Worm (Caenorhabditis elegans) whole organism, L4 larva: Measurements from ENCODE around the gene C02F12.8.

Experiments
- ctbp-1 ChIP-seq: fragments of 200-800 bp; sonication (Bioruptor generic); IDR thresholded peaks from 2 replicates; pipeline ENCODE4 v1.3.6; 2022; ENCODE audit warnings: missing genetic modification reagents, missing genetic modification characterization, missing compliant biosample characterization
- dpl-1 ChIP-seq: fragments of 150-350 bp; optimal IDR thresholded peaks from 2 replicates; lab custom pipeline; 2014; ENCODE audit warnings: missing biosample characterization, missing genetic modification reagents, missing genetic modification characterization
- egl-27 ChIP-seq: sonication (generic microtip); optimal IDR thresholded peaks from 3 replicates; lab custom pipeline; 2017; ENCODE audit warnings: missing biosample characterization, missing genetic modification reagents, missing genetic modification characterization
- fkh-10 ChIP-seq: fragments of 150-350 bp; optimal IDR thresholded peaks from 2 replicates; lab custom pipeline; 2014; ENCODE audit warnings: missing biosample characterization, missing genetic modification reagents, missing genetic modification characterization
- lin-13 ChIP-seq: fragments of 150-350 bp; optimal IDR thresholded peaks from 2 replicates; lab custom pipeline; 2014; ENCODE audit warnings: missing biosample characterization, missing genetic modification reagents, missing genetic modification characterization
- lin-15B ChIP-seq: fragments of 150-350 bp; sonication (generic microtip); optimal IDR thresholded peaks from 3 replicates; lab custom pipeline; 2014; ENCODE audit warnings: missing biosample characterization, missing genetic modification characterization
- nhr-10 ChIP-seq: fragments of 150-350 bp; optimal IDR thresholded peaks from 2 replicates; lab custom pipeline; 2014; ENCODE audit warnings: missing biosample characterization, missing genetic modification characterization
- nhr-25 ChIP-seq: sonication (generic microtip); optimal IDR thresholded peaks from 2 replicates; lab custom pipeline; 2017; ENCODE audit warnings: missing genetic modification characterization, mild to moderate bottlenecking, missing compliant biosample characterization, antibody characterized with exemption, moderate library complexity, borderline replicate concordance; ENCODE audit not compliant: insufficient read depth
- nhr-48 ChIP-seq: sonication (generic microtip); optimal IDR thresholded peaks from 2 replicates; lab custom pipeline; 2016; ENCODE audit warnings: mild to moderate bottlenecking, missing genetic modification characterization, missing compliant biosample characterization
- nhr-76 ChIP-seq: fragments of 150-350 bp; optimal IDR thresholded peaks from 2 replicates; lab custom pipeline; 2014; ENCODE audit warnings: missing biosample characterization, missing genetic modification characterization
- skn-1 ChIP-seq: fragments of 150-350 bp; optimal IDR thresholded peaks from 2 replicates; lab custom pipeline; 2014; ENCODE audit warnings: missing biosample characterization, missing genetic modification characterization
- snpc-4 ChIP-seq: fragments of 150-350 bp; optimal IDR thresholded peaks from 2 replicates; lab custom pipeline; 2014; ENCODE audit warnings: missing biosample characterization, missing genetic modification characterization
- unc-62 ChIP-seq, 3 experiments: fragments of 150-350 bp in 1 of 3; sonication (generic microtip); optimal IDR thresholded peaks in 2 of 3; peaks in 1 of 3; 1 replicate in 1 of 3; 2 replicates in 2 of 3; lab custom pipeline; 2014 to 2017; ENCODE audit warnings: missing biosample characterization in 3 of 3, missing genetic modification characterization in 3 of 3, missing genetic modification reagents in 3 of 3, missing genotype in 1 of 3

DNA sequence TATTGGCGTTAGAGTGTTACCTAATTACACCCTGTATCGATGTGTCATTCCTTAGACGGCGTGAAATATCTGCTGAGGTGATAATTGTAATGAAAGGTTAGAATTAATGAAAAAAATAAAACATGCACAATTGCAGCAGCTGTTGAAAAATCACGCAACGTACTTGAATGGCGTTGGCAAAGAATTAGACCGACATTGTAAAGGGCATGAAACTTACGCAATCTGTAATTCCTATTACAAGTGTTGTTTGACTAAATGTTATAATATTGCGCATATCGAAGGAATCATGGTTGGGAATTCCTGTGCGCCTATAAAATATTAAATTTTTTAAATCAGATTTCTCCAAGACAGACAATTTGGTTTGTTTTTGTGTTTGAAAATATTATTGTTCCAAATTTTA lies 40.7 kb upstream of the C02F12.8 start, which contains the start of gene tag-18:
- TF ChIP-seq unc-62 (GFP tag; optimal IDR thresholded peaks at IDR 0.05 in 1 of 2; lab: Kevin White, UChicago) (no peak), unc-62 (tag; optimal IDR thresholded peaks at IDR 0.05; lab: Kevin White, UChicago) (no peak), skn-1 (tag; lab: Kevin White, UChicago) (no peak), nhr-25 (tag; lab: Kevin White, UChicago) (no peak), snpc-4 (tag; lab: Kevin White, UChicago) (no peak), nhr-76 (tag; lab: Kevin White, UChicago) (no peak), fkh-10 (no peak), nhr-10 (tag; lab: Kevin White, UChicago) (no peak), nhr-48 (tag; lab: Kevin White, UChicago) (no peak), egl-27 (no peak), lin-15B (tag; lab: Kevin White, UChicago) (no peak), ctbp-1 (GFP tag; lab: Robert Waterston, UW) (no peak), lin-13 (no peak), dpl-1 (GFP tag; lab: Kevin White, UChicago) (no peak)
